Fruit fly (Drosophila melanogaster) whole organism, pupa: ENCODE results near the gene CG32832.

ENCODE experiments used
- CG13204 ChIP-seq: fragments of 200-800 bp; sonication (Bioruptor generic); optimal IDR thresholded peaks from 2 replicates; lab custom pipeline; 2018; ENCODE audit warnings: missing biosample characterization, mild to moderate bottlenecking, missing genetic modification characterization, moderate library complexity
- CG14655 ChIP-seq: fragments of 200-800 bp; sonication (Bioruptor generic); optimal IDR thresholded peaks from 3 replicates; lab custom pipeline; 2017; ENCODE audit warnings: mild to moderate bottlenecking, missing biosample characterization, missing genetic modification reagents, missing genetic modification characterization
- CG15710 ChIP-seq: fragments of 200-800 bp; sonication (Bioruptor generic); optimal IDR thresholded peaks from 2 replicates; lab custom pipeline; 2018; ENCODE audit warnings: missing biosample characterization, mild to moderate bottlenecking, missing genetic modification characterization, moderate library complexity
- CG17806 ChIP-seq: fragments of 200-800 bp; sonication (Bioruptor generic); optimal IDR thresholded peaks from 2 replicates; lab custom pipeline; 2018; ENCODE audit warnings: missing biosample characterization, mild to moderate bottlenecking, missing genetic modification characterization, moderate library complexity
- CG32121 ChIP-seq: fragments of 200-800 bp; sonication (Bioruptor generic); IDR thresholded peaks from 2 replicates; pipeline ENCODE4 v1.3.6; 2022; ENCODE audit warnings: missing biosample characterization, missing genetic modification characterization
- CG9948 ChIP-seq: fragments of 200-800 bp; sonication (Bioruptor generic); optimal IDR thresholded peaks from 2 replicates; lab custom pipeline; 2018; ENCODE audit warnings: missing biosample characterization, mild to moderate bottlenecking, missing genetic modification characterization, moderate library complexity
- rn ChIP-seq: fragments of 200-800 bp; sonication (Bioruptor generic); IDR thresholded peaks from 2 replicates; pipeline ENCODE4 v1.3.6; 2022; ENCODE audit warnings: missing biosample characterization, missing genetic modification characterization

DNA sequence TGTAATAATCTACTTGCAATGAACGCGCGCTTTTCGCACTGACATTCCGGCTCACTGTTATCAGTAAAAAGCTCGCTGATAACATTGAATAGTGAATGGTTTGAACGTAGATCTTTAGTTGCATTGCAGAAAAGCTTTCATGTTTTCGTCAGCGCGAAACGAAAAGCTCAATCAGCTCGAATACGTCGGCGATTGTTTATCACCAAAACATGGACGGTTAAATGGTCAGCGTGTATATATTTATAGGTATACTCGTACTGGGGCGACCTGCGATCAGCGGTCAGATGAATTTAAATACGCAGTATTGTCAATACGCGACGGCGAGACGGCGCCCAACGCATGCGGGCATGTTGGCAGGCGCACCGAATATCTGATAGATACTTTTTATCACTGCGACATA is 7.4 kb upstream of the CG32832 start:
- TF ChIP-seq CG17806 (tag; lab: Kevin White, UChicago) (no peak), CG13204 (no peak), CG14655 (GFP tag; lab: Kevin White, UChicago) (no peak), CG9948 (tag; lab: Kevin White, UChicago) (no peak), CG15710 (no peak), rn (GFP tag; lab: Robert Waterston, UW) (no peak), CG32121 (GFP tag; lab: Robert Waterston, UW) (no peak)
